Fruit fly (Drosophila melanogaster): Measurements from ENCODE around the gene Sf3a2.

DNA sequence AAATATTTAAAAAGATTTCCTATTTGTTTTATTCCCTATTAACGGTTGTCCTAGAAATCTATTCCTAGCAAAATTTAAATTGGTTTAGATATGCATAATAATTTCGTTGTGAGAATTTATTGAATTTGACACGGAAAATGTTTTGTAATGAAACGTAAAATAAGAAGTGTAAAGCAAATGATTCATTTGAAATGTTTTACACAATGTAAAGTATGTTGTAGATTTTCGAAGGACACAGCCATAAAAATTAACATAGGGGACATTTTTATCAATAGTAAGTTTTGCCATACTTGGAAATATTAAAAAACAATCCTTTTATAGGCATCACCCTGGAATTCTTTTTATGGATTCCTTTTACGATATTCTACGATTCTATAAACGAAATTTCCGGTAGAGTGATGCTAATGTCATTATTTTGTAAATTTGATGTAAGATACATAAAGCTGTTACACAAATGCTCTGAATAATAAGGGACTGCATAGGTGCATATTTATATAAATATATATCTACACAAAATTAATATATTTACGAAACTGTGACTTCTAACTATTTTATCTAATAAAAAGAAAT, 43.8 kb upstream of the Sf3a2 start:
- TF ChIP-seq kay (GFP tag; ENCODE audit: borderline replicate concordance) (no peak), CG1620 (GFP tag; optimal IDR thresholded peaks at IDR 0.05) (no peak), CG12768 (GFP tag; optimal IDR thresholded peaks at IDR 0.05) (no peak), toe (GFP tag; optimal IDR thresholded peaks at IDR 0.05) (no peak), CG7045 (GFP tag; optimal IDR thresholded peaks at IDR 0.05) (no peak), Mnt (GFP tag; optimal IDR thresholded peaks at IDR 0.05) (no peak), CG5204 (GFP tag; optimal IDR thresholded peaks at IDR 0.05) (no peak), pad (GFP tag; optimal IDR thresholded peaks at IDR 0.05) (no peak)

Measured in whole organism, adult.